Worm (Caenorhabditis elegans) whole organism, L2 larva: ENCODE measurements around the gene hdl-1.
A peak's percentile ranks its signal among the peaks of the same experiment; 100 is the strongest.

Source experiments
- C34F6.9 ChIP-seq: fragments of 150-350 bp; optimal IDR thresholded peaks from 2 replicates; lab custom pipeline; 2014; ENCODE audit warnings: missing biosample characterization, missing genetic modification characterization
- R02D3.7 ChIP-seq: fragments of 150-350 bp; optimal IDR thresholded peaks from 2 replicates; lab custom pipeline; 2014; ENCODE audit warnings: missing biosample characterization, missing genetic modification characterization
- ZK546.5 ChIP-seq: sonication (generic microtip); optimal IDR thresholded peaks from 2 replicates; lab custom pipeline; 2017; ENCODE audit warnings: missing biosample characterization, missing genetic modification characterization
- alr-1 ChIP-seq: fragments of 150-350 bp; optimal IDR thresholded peaks from 2 replicates; lab custom pipeline; 2014; ENCODE audit warnings: missing biosample characterization, missing genetic modification characterization
- aly-2 ChIP-seq: fragments of 150-350 bp; optimal IDR thresholded peaks from 2 replicates; lab custom pipeline; 2014; ENCODE audit warnings: missing biosample characterization, missing genetic modification characterization
- ama-1 ChIP-seq: fragments of 150-350 bp; optimal IDR thresholded peaks from 2 replicates; lab custom pipeline; 2018; ENCODE audit warnings: inconsistent platforms
- blmp-1 ChIP-seq: sonication (generic microtip); optimal IDR thresholded peaks from 2 replicates; lab custom pipeline; 2017; ENCODE audit warnings: missing genetic modification characterization, mild to moderate bottlenecking, missing compliant biosample characterization, antibody characterized with exemption, moderate library complexity; ENCODE audit not compliant: insufficient read depth
- ceh-16 ChIP-seq: fragments of 150-350 bp; optimal IDR thresholded peaks from 2 replicates; lab custom pipeline; 2014; ENCODE audit warnings: missing biosample characterization, missing genetic modification characterization
- ceh-82 ChIP-seq: fragments of 150-350 bp; optimal IDR thresholded peaks from 2 replicates; lab custom pipeline; 2014; ENCODE audit warnings: missing biosample characterization, missing genetic modification characterization
- dmd-4 ChIP-seq: sonication (generic microtip); optimal IDR thresholded peaks from 2 replicates; lab custom pipeline; 2017; ENCODE audit warnings: missing biosample characterization, missing genetic modification characterization
- egl-27 ChIP-seq: sonication (generic microtip); optimal IDR thresholded peaks from 3 replicates; lab custom pipeline; 2017; ENCODE audit warnings: missing biosample characterization, missing genetic modification reagents, missing genetic modification characterization
- elt-1 ChIP-seq: fragments of 150-350 bp; optimal IDR thresholded peaks from 2 replicates; lab custom pipeline; 2014; ENCODE audit warnings: missing biosample characterization, missing genetic modification characterization
- elt-3 ChIP-seq: sonication (generic microtip); optimal IDR thresholded peaks from 2 replicates; lab custom pipeline; 2017; ENCODE audit warnings: missing biosample characterization, missing genetic modification characterization
- fos-1 ChIP-seq: fragments of 150-350 bp; optimal IDR thresholded peaks from 2 replicates; lab custom pipeline; 2014; ENCODE audit warnings: missing biosample characterization, missing genetic modification characterization
- lin-11 ChIP-seq: fragments of 150-350 bp; sonication (generic microtip); optimal IDR thresholded peaks from 2 replicates; lab custom pipeline; 2014; ENCODE audit warnings: missing biosample characterization, missing genetic modification characterization, inconsistent platforms, mixed read lengths
- lin-13 ChIP-seq: fragments of 150-350 bp; optimal IDR thresholded peaks from 2 replicates; lab custom pipeline; 2014; ENCODE audit warnings: missing biosample characterization, missing genetic modification reagents, missing genetic modification characterization
- lin-39 ChIP-seq: fragments of 150-350 bp; optimal IDR thresholded peaks from 2 replicates; lab custom pipeline; 2014; ENCODE audit warnings: missing biosample characterization, missing genetic modification reagents, missing genetic modification characterization
- lsy-2 ChIP-seq, 2 experiments: fragments of 150-350 bp in 1 of 2; sonication (generic microtip) in 1 of 2; optimal IDR thresholded peaks; 2 replicates each; lab custom pipeline; 2014 to 2017; ENCODE audit warnings: missing biosample characterization in 2 of 2, missing genetic modification characterization in 2 of 2
- mab-5 ChIP-seq: fragments of 150-350 bp; optimal IDR thresholded peaks from 2 replicates; lab custom pipeline; 2014; ENCODE audit warnings: missing biosample characterization, missing genetic modification characterization
- mbf-1 ChIP-seq: sonication (generic microtip); optimal IDR thresholded peaks from 2 replicates; lab custom pipeline; 2017; ENCODE audit warnings: missing biosample characterization, missing genetic modification characterization
- mdl-1 ChIP-seq, 2 experiments: fragments of 150-350 bp in 1 of 2; sonication (generic microtip) in 1 of 2; optimal IDR thresholded peaks; 2 replicates each; lab custom pipeline; 2017; ENCODE audit warnings: missing biosample characterization in 2 of 2, missing genetic modification characterization in 2 of 2
- nhr-10 ChIP-seq: sonication (generic microtip); optimal IDR thresholded peaks from 2 replicates; lab custom pipeline; 2017; ENCODE audit warnings: missing biosample characterization, missing genetic modification characterization
- nhr-12 ChIP-seq: fragments of 150-350 bp; optimal IDR thresholded peaks from 2 replicates; lab custom pipeline; 2014; ENCODE audit warnings: missing biosample characterization, missing genetic modification characterization
- nhr-129 ChIP-seq: fragments of 150-350 bp; optimal IDR thresholded peaks from 2 replicates; lab custom pipeline; 2014; ENCODE audit warnings: missing biosample characterization, missing genetic modification characterization
- nhr-23 ChIP-seq: fragments of 150-350 bp; optimal IDR thresholded peaks from 2 replicates; lab custom pipeline; 2014; ENCODE audit warnings: missing biosample characterization, missing genetic modification reagents, missing genetic modification characterization
- nhr-237 ChIP-seq: fragments of 150-350 bp; optimal IDR thresholded peaks from 2 replicates; lab custom pipeline; 2014; ENCODE audit warnings: missing biosample characterization, missing genetic modification characterization
- nhr-25 ChIP-seq: fragments of 150-350 bp; sonication (generic microtip); optimal IDR thresholded peaks from 3 replicates; lab custom pipeline; 2014; ENCODE audit warnings: missing biosample characterization, missing genetic modification characterization
- nhr-6 ChIP-seq: fragments of 150-350 bp; optimal IDR thresholded peaks from 2 replicates; lab custom pipeline; 2014; ENCODE audit warnings: missing biosample characterization, missing genetic modification characterization
- nhr-77 ChIP-seq: fragments of 150-350 bp; optimal IDR thresholded peaks from 2 replicates; lab custom pipeline; 2014; ENCODE audit warnings: missing biosample characterization, missing genetic modification characterization
- peb-1 ChIP-seq: fragments of 150-350 bp; optimal IDR thresholded peaks from 2 replicates; lab custom pipeline; 2014; ENCODE audit warnings: missing biosample characterization, missing genetic modification characterization
- skn-1 ChIP-seq: sonication (generic microtip); optimal IDR thresholded peaks from 2 replicates; lab custom pipeline; 2017; ENCODE audit warnings: missing biosample characterization, missing genetic modification characterization
- sma-3 ChIP-seq: sonication (generic microtip); optimal IDR thresholded peaks from 2 replicates; lab custom pipeline; 2016; ENCODE audit warnings: missing genetic modification reagents, missing genetic modification characterization, missing compliant biosample characterization
- sma-9 ChIP-seq, 2 experiments: fragments of 150-350 bp in 1 of 2; sonication (generic microtip) in 1 of 2; optimal IDR thresholded peaks; 2 replicates each; lab custom pipeline; 2014 to 2016; ENCODE audit warnings: missing genetic modification characterization in 2 of 2, mild to moderate bottlenecking in 1 of 2, missing biosample characterization in 1 of 2, missing compliant biosample characterization in 1 of 2, missing genetic modification reagents in 1 of 2, moderate library complexity in 1 of 2
- unc-39 ChIP-seq: fragments of 150-350 bp; optimal IDR thresholded peaks from 2 replicates; lab custom pipeline; 2014; ENCODE audit warnings: missing biosample characterization, missing genetic modification characterization
- unc-55 ChIP-seq: fragments of 150-350 bp; sonication (generic microtip); optimal IDR thresholded peaks from 3 replicates; lab custom pipeline; 2014; ENCODE audit warnings: missing biosample characterization, missing genetic modification reagents, missing genetic modification characterization
- unc-62 ChIP-seq: fragments of 150-350 bp; optimal IDR thresholded peaks from 2 replicates; lab custom pipeline; 2014; ENCODE audit warnings: missing biosample characterization, missing genetic modification reagents, missing genetic modification characterization
- zag-1 ChIP-seq: fragments of 150-350 bp; optimal IDR thresholded peaks from 2 replicates; lab custom pipeline; 2014; ENCODE audit warnings: missing biosample characterization, missing genetic modification characterization
- ztf-1 ChIP-seq: fragments of 200-800 bp; sonication (Bioruptor generic); conservative IDR thresholded peaks from 2 replicates; pipeline ENCODE4 v1.3.6; 2022; ENCODE audit warnings: missing genetic modification characterization, missing compliant biosample characterization
- ztf-11 ChIP-seq: sonication (generic microtip); optimal IDR thresholded peaks from 2 replicates; lab custom pipeline; 2017; ENCODE audit warnings: missing biosample characterization, missing genetic modification characterization
- ztf-4 ChIP-seq: fragments of 150-350 bp; optimal IDR thresholded peaks from 2 replicates; lab custom pipeline; 2014; ENCODE audit warnings: missing biosample characterization, missing genetic modification characterization

The hdl-1 gene

DNA sequence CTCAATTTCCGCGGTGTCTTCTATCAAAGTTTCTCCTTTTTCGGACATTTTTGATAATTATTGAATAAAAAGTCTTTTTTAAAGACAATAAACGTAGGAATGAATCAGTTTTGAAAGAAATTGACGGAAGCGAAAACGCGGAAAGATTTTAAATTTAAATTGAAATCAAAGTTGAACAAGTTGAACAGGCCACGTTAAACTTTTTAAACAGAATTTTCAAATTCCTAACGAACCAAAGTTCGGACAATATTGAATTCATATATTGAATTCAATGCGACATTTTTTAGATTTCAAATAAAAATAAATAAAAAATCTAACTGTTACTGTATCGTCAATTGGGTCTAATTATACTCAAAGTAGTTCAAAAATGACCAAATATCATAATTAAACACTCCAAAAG lies at the start of gene hdl-1:
TSS of gene hdl-1 (minus strand) at position 101 of the 400 bp plus-strand sequence.
- TF ChIP-seq aly-2 (tag; lab: Kevin White, UChicago): no peak
- TF ChIP-seq ama-1: no peak
- TF ChIP-seq alr-1 (tag; lab: Kevin White, UChicago): no peak
- no peak for TF ChIP-seq ztf-1 (GFP tag; lab: Robert Waterston, UW)
- TF ChIP-seq nhr-6 (tag; lab: Kevin White, UChicago): no peak
- no peak for TF ChIP-seq unc-55 (GFP tag; lab: Kevin White, UChicago)
- no peak for TF ChIP-seq C34F6.9 (tag; lab: Kevin White, UChicago)
- no peak for TF ChIP-seq lsy-2 (tag; optimal IDR thresholded peaks at IDR 0.05; lab: Kevin White, UChicago)
- TF ChIP-seq nhr-129 (tag; lab: Kevin White, UChicago): no peak
- no peak for TF ChIP-seq nhr-25 (tag; lab: Kevin White, UChicago)

DNA sequence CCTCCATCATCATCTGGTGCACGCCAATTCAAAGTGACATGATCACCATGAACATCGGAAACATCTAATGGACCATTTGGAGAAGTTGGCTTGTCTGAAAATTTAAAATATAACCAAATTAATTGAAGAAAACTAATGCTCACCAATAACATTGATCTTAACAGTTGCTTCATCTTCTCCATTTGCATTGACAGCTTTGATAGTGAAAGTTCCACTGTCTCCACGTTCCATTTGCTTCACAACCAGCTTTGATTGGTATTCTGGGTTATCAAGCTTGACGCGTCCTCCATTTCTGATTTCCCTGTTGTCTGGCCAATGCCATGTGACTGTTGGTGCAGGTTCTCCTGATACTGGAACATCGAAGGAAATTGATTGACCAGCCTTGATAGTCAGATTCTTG lies 36.8 kb upstream of the hdl-1 start:
- no peak for TF ChIP-seq sma-3

DNA sequence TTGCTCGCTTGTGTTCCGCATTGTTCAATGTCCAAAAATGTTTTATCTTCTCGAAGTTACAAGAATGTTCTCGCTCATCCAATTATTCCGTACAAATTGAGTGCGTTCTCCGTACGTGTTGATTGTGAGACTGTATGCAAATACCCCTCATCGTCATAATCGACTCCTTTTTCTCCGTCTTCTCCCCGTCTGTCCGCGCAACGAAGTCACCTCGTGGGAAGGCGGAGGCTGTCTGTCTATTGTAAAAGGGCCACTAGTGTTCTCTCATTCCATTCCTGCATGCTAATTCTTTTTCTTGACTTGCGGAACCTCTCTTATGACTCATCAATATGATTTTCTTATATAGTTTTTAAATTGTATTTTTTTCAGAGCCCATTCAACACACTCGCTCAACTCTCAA lies 20.6 kb upstream of the hdl-1 start, which contains the start of gene ZK829.9:
TSS of gene ZK829.9 (plus strand) at position 364 of the 400 bp plus-strand sequence.
- no peak for TF ChIP-seq egl-27
- TF ChIP-seq nhr-12 (tag; lab: Kevin White, UChicago): no peak
- no peak for TF ChIP-seq sma-3
- TF ChIP-seq nhr-129 (tag; lab: Kevin White, UChicago): no peak
- TF ChIP-seq nhr-6 (tag; lab: Kevin White, UChicago): no peak

DNA sequence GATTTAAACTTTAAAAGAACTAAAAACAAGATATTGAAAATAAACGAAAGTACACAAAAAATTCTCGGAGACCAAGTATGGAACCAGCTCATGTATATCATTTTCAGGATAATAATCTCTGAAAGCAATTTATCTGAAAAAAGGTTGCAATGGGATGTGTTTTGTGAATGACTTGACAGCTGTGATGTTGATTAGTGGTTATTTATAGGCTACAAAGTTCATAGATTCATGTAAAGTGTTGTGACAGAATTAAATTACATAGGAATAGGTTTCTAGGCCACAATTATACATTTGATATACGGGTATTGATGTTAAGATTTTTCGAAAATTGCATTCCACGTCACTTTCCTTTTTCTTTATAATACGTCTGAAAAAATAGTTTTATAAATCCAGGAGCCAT lies 15.7 kb upstream of the hdl-1 start, which contains the start of gene srj-1:
TSS of gene srj-1 (minus strand) at position 101 of the 400 bp plus-strand sequence.
- TF ChIP-seq peb-1 (no peak), ceh-16 (tag; lab: Kevin White, UChicago) (no peak), nhr-237 (tag; lab: Kevin White, UChicago) (no peak), lin-11 (tag; lab: Kevin White, UChicago) (no peak), zag-1 (tag; lab: Kevin White, UChicago) (no peak), nhr-6 (tag; lab: Kevin White, UChicago) (no peak), egl-27 (no peak), ztf-1 (GFP tag; lab: Robert Waterston, UW) (no peak)

DNA sequence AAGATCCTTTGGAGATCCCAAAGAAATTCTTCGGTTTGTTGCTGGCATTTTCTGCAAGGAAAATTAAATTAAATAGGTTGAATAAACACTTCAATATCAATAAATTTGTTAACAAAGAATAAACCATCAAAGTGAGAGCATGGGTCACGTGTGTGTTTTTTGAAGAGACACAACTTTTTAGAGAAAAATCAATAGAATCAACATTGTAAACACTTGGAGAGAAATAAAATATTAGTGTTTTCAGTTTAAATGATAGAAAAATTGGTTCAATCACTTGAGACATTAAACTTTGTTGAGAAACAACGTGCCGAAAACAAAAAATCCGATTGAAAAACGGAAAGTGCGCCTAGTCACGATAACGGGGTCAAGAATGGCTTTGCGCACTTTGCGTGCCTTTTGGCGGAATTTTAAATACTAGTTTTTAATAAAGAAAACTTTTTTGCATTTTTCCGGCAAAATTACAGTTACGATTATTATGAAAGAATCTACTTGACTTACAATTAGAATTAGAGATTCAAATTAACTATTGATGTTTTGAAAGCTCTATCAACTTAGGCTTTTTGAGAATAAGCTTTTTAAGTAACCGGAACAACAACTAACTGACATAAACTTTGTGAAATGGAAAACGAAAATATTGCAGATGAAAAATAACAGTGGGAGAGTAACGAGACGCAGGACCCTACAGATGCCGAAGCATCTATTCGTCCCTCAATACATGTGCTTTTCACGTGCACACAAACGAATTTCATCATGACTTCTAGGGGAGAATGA lies 12.1 kb upstream of the hdl-1 start, which contains the start of gene ZK829.7:
TSS of gene ZK829.7 (minus strand) at position 51 of the 771 bp plus-strand sequence.
- TF ChIP-seq nhr-23 (tag; lab: Kevin White, UChicago) (no peak), mbf-1 (no peak), ztf-11 (tag; lab: Kevin White, UChicago) (no peak), unc-62 (GFP tag; lab: Kevin White, UChicago) (no peak), nhr-129 (tag; lab: Kevin White, UChicago) (peak; percentile 51), unc-55 (GFP tag; lab: Kevin White, UChicago) (peak; percentile 39), ama-1 (no peak), fos-1 (peak; percentile 15), sma-9 (GFP tag; optimal IDR thresholded peaks at IDR 0.05; lab: Kevin White, UChicago) (peak; percentile 93), sma-9 (tag; optimal IDR thresholded peaks at IDR 0.05; lab: Kevin White, UChicago) (no peak), lin-39 (tag; lab: Kevin White, UChicago) (no peak), skn-1 (tag; lab: Kevin White, UChicago) (no peak), C34F6.9 (tag; lab: Kevin White, UChicago) (peak; percentile 73), R02D3.7 (tag; lab: Kevin White, UChicago) (peak; percentile 5), ZK546.5 (tag; lab: Kevin White, UChicago) (peak; percentile 48), ceh-82 (tag; lab: Kevin White, UChicago) (no peak), alr-1 (tag; lab: Kevin White, UChicago) (no peak), elt-3 (tag; lab: Kevin White, UChicago) (no peak), dmd-4 (tag; lab: Kevin White, UChicago) (no peak), ztf-1 (GFP tag; lab: Robert Waterston, UW) (no peak), blmp-1 (tag; lab: Kevin White, UChicago) (peak; percentile 13), mdl-1 (tag; optimal IDR thresholded peaks at IDR 0.05; lab: Kevin White, UChicago) (peak in 1 of 2 experiments; percentile 11), elt-1 (tag; lab: Kevin White, UChicago) (no peak), sma-3 (peak; percentile 82), unc-39 (tag; lab: Kevin White, UChicago) (no peak), aly-2 (tag; lab: Kevin White, UChicago) (no peak), lin-11 (tag; lab: Kevin White, UChicago) (no peak), ztf-4 (no peak), nhr-12 (tag; lab: Kevin White, UChicago) (no peak), nhr-10 (tag; lab: Kevin White, UChicago) (no peak), lsy-2 (tag; optimal IDR thresholded peaks at IDR 0.05; lab: Kevin White, UChicago) (peak; percentile 77 to 89), zag-1 (tag; lab: Kevin White, UChicago) (no peak), peb-1 (no peak), ceh-16 (tag; lab: Kevin White, UChicago) (no peak), mab-5 (tag; lab: Kevin White, UChicago) (peak; percentile 30), nhr-237 (tag; lab: Kevin White, UChicago) (peak; percentile 65), lin-13 (peak; percentile 81), nhr-77 (tag; lab: Kevin White, UChicago) (peak; percentile 20)
